Fruit fly (Drosophila melanogaster) S2 (cell line): ENCODE measurements around the gene CG13003.

ENCODE experiments used
- CG8478 ChIP-seq: fragments of >200 bp; optimal IDR thresholded peaks from 2 replicates; lab custom pipeline; 2018
- CTCF ChIP-seq, 2 experiments: fragments of >200 bp; optimal IDR thresholded peaks; 2 replicates each; lab custom pipeline; 2018

- TF ChIP-seq CG8478 = no peak
- no peak for TF ChIP-seq CTCF (optimal IDR thresholded peaks at IDR 0.05; lab: Kevin White, UChicago)
These were observed 46.3 kb upstream of the CG13003 start for dm6 chrX:16922626-16923025.
